Worm (Caenorhabditis elegans) whole organism, L3 larva: Measurements from ENCODE around the gene F46G10.2.

Source experiments
- R02D3.7 ChIP-seq: fragments of 150-350 bp; optimal IDR thresholded peaks from 2 replicates; lab custom pipeline; 2014; ENCODE audit warnings: missing biosample characterization, missing genetic modification characterization
- ZK546.5 ChIP-seq: sonication (generic microtip); optimal IDR thresholded peaks from 2 replicates; lab custom pipeline; 2017; ENCODE audit warnings: missing biosample characterization, missing genetic modification characterization
- aly-2 ChIP-seq: fragments of 150-350 bp; optimal IDR thresholded peaks from 2 replicates; lab custom pipeline; 2014; ENCODE audit warnings: missing biosample characterization, missing genetic modification characterization
- ama-1 ChIP-seq: fragments of 150-350 bp; optimal IDR thresholded peaks from 2 replicates; lab custom pipeline; 2018
- ceh-16 ChIP-seq: sonication (generic microtip); optimal IDR thresholded peaks from 2 replicates; lab custom pipeline; 2017; ENCODE audit warnings: missing biosample characterization, missing genetic modification characterization
- ceh-28 ChIP-seq: fragments of 150-350 bp; optimal IDR thresholded peaks from 2 replicates; lab custom pipeline; 2014; ENCODE audit warnings: missing biosample characterization, missing genetic modification reagents, missing genetic modification characterization
- ceh-82 ChIP-seq: fragments of 150-350 bp; optimal IDR thresholded peaks from 2 replicates; lab custom pipeline; 2014; ENCODE audit warnings: missing biosample characterization, missing genetic modification characterization
- ceh-9 ChIP-seq: sonication (generic microtip); optimal IDR thresholded peaks from 2 replicates; lab custom pipeline; 2018; ENCODE audit warnings: missing biosample characterization, missing genetic modification characterization
- daf-12 ChIP-seq: fragments of 150-350 bp; optimal IDR thresholded peaks from 2 replicates; lab custom pipeline; 2014; ENCODE audit warnings: missing biosample characterization, missing genetic modification reagents, missing genetic modification characterization
- egl-27 ChIP-seq: sonication (generic microtip); optimal IDR thresholded peaks from 4 replicates; lab custom pipeline; 2017; ENCODE audit warnings: missing biosample characterization, missing genetic modification reagents, missing genetic modification characterization
- egl-5 ChIP-seq: fragments of 150-350 bp; optimal IDR thresholded peaks from 2 replicates; lab custom pipeline; 2017; ENCODE audit warnings: missing biosample characterization, missing genetic modification reagents, missing genetic modification characterization, inconsistent platforms
- elt-1 ChIP-seq: fragments of 150-350 bp; optimal IDR thresholded peaks from 2 replicates; lab custom pipeline; 2014; ENCODE audit warnings: missing biosample characterization, missing genetic modification characterization
- elt-2 ChIP-seq: sonication (generic microtip); optimal IDR thresholded peaks from 2 replicates; lab custom pipeline; 2016; ENCODE audit warnings: missing genetic modification reagents, mild to moderate bottlenecking, missing genetic modification characterization, missing compliant biosample characterization
- eor-1 ChIP-seq, 2 experiments: fragments of 150-350 bp; optimal IDR thresholded peaks; 2 replicates each; lab custom pipeline; 2014 to 2018; ENCODE audit warnings: missing biosample characterization in 2 of 2, missing genetic modification characterization in 2 of 2
- fkh-10 ChIP-seq: sonication (generic microtip); optimal IDR thresholded peaks from 2 replicates; lab custom pipeline; 2017; ENCODE audit warnings: missing biosample characterization, missing genetic modification reagents, missing genetic modification characterization
- fkh-2 ChIP-seq: fragments of 150-350 bp; optimal IDR thresholded peaks from 2 replicates; lab custom pipeline; 2014; ENCODE audit warnings: missing biosample characterization, missing genetic modification reagents, missing genetic modification characterization
- fos-1 ChIP-seq: fragments of 150-350 bp; optimal IDR thresholded peaks from 2 replicates; lab custom pipeline; 2014; ENCODE audit warnings: missing biosample characterization, missing genetic modification characterization
- jun-1 ChIP-seq: fragments of 150-350 bp; optimal IDR thresholded peaks from 2 replicates; lab custom pipeline; 2014; ENCODE audit warnings: missing biosample characterization, missing genetic modification reagents, missing genetic modification characterization
- lin-15B ChIP-seq: fragments of 150-350 bp; optimal IDR thresholded peaks from 2 replicates; lab custom pipeline; 2014; ENCODE audit warnings: missing biosample characterization, missing genetic modification characterization
- lin-39 ChIP-seq: fragments of 150-350 bp; optimal IDR thresholded peaks from 2 replicates; lab custom pipeline; 2018; ENCODE audit warnings: missing biosample characterization, missing genetic modification reagents, missing genetic modification characterization
- lsy-12 ChIP-seq: sonication (generic microtip); optimal IDR thresholded peaks from 2 replicates; lab custom pipeline; 2016; ENCODE audit warnings: mild to moderate bottlenecking, missing genetic modification characterization, missing compliant biosample characterization
- mdl-1 ChIP-seq: fragments of 150-350 bp; optimal IDR thresholded peaks from 2 replicates; lab custom pipeline; 2014; ENCODE audit warnings: missing biosample characterization, missing genetic modification characterization
- mml-1 ChIP-seq: fragments of 150-350 bp; sonication (generic microtip); optimal IDR thresholded peaks from 3 replicates; lab custom pipeline; 2014; ENCODE audit warnings: missing biosample characterization, missing genetic modification characterization
- nfya-1 ChIP-seq: sonication (generic microtip); optimal IDR thresholded peaks from 2 replicates; lab custom pipeline; 2017; ENCODE audit warnings: missing genetic modification characterization, mild to moderate bottlenecking, missing compliant biosample characterization, antibody characterized with exemption, moderate library complexity; ENCODE audit not compliant: insufficient read depth
- nhr-11 ChIP-seq: fragments of 150-350 bp; optimal IDR thresholded peaks from 2 replicates; lab custom pipeline; 2014; ENCODE audit warnings: missing biosample characterization, missing genetic modification characterization
- nhr-23 ChIP-seq: fragments of 150-350 bp; optimal IDR thresholded peaks from 2 replicates; lab custom pipeline; 2014; ENCODE audit warnings: missing biosample characterization, missing genetic modification reagents, missing genetic modification characterization
- nhr-237 ChIP-seq: fragments of 150-350 bp; optimal IDR thresholded peaks from 2 replicates; lab custom pipeline; 2014; ENCODE audit warnings: missing biosample characterization, missing genetic modification characterization
- nhr-25 ChIP-seq: sonication (generic microtip); optimal IDR thresholded peaks from 2 replicates; lab custom pipeline; 2017; ENCODE audit warnings: missing biosample characterization, missing genetic modification characterization
- nhr-28 ChIP-seq: fragments of 150-350 bp; optimal IDR thresholded peaks from 2 replicates; lab custom pipeline; 2014; ENCODE audit warnings: missing biosample characterization, missing genetic modification characterization
- nhr-43 ChIP-seq: sonication (generic microtip); optimal IDR thresholded peaks from 2 replicates; lab custom pipeline; 2016; ENCODE audit warnings: mild to moderate bottlenecking, missing genetic modification characterization, missing compliant biosample characterization; ENCODE audit not compliant: poor library complexity, severe bottlenecking
- nhr-67 ChIP-seq: fragments of 150-350 bp; optimal IDR thresholded peaks from 2 replicates; lab custom pipeline; 2014; ENCODE audit warnings: missing biosample characterization, missing genetic modification characterization
- nhr-76 ChIP-seq: fragments of 150-350 bp; sonication (generic microtip); optimal IDR thresholded peaks from 5 replicates; lab custom pipeline; 2014; ENCODE audit warnings: missing biosample characterization, missing genetic modification characterization
- pha-4 ChIP-seq: fragments of 150-350 bp; optimal IDR thresholded peaks from 2 replicates; lab custom pipeline; 2014; ENCODE audit warnings: missing biosample characterization, missing genetic modification reagents, missing genetic modification characterization
- pqm-1 ChIP-seq: fragments of 150-350 bp; optimal IDR thresholded peaks from 2 replicates; lab custom pipeline; 2017; ENCODE audit warnings: missing biosample characterization, missing genetic modification characterization, inconsistent platforms
- snpc-4 ChIP-seq: fragments of 150-350 bp; optimal IDR thresholded peaks from 2 replicates; lab custom pipeline; 2014; ENCODE audit warnings: missing biosample characterization, missing genetic modification characterization
- unc-62 ChIP-seq: fragments of 150-350 bp; sonication (generic microtip); optimal IDR thresholded peaks from 4 replicates; lab custom pipeline; 2014; ENCODE audit warnings: missing biosample characterization, missing genetic modification reagents, missing genetic modification characterization

F46G10.2 gene

DNA sequence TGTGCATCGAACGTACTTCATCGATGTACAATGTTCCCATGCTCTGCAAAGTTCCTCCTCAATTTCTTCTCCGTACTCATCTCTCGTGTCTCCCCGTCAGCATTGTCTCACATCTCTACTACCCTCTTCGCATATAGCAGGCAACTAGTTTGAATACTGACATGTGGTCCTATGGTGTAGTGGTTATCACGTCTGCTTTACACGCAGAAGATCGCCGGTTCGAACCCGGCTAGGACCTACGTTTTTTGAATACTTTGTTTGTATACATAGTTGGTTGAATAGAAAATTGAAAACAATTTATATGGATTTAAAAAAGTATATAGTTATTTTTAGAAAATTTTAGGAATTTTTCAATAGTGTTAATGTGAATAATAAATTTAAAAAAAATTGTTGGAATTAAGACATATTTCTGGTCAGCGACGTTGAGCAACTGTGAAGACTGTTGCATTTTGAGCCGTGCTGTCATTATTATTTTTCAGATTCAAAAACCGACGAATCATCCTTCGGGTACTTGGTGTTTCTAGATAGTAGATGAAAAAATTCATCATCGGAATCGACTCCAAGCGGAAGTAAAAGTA lies 15.8 kb upstream of the F46G10.2 start (continued):
- TF ChIP-seq pha-4 (tag; lab: Kevin White, UChicago) (no peak), nhr-23 (tag; lab: Kevin White, UChicago) (no peak), R02D3.7 (tag; lab: Kevin White, UChicago) (no peak), lin-15B (tag; lab: Kevin White, UChicago) (peak; percentile 36)

DNA sequence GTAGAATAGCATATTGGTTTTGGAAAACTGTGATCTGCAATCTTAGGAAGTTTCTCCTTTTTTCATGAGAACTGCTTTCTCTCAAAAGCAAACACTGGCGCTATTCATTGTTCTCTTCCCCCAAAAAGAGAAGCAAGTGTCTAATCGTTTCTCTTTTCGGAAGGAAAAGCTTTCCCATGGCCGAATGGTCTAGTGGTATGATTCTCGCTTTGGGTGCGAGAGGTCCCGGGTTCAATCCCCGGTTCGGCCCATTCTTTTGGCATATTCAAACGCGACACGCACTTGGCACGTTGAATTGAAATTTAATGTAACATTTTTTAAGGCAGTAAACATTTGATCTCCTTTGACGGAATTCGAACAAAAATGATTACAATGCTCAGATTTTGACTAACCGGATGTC lies 14.9 kb upstream of the F46G10.2 start:
- peak; percentile 7 for TF ChIP-seq nhr-43 (tag; lab: Kevin White, UChicago)
- no peak for TF ChIP-seq nhr-237 (tag; lab: Kevin White, UChicago)
- peak; percentile 8 for TF ChIP-seq nfya-1 (tag; lab: Kevin White, UChicago)

DNA sequence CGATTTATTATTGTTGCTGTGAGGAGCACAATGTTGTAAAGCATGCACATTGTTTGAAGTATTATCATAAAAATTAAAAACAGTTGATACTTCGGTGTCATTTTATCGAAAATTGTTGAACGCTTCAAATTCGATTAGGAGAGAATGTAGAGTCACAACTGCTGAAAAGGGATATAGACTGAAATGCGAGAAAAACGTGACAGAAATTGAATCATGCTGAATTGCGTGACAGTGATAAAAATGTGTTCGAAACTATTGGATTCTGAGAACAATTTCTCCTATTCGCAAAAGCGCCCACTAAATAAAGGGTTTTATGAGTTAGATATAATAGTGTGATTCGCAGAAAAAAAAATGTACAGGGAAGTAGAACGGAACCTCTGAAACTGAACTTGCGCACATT lies 14.0 kb upstream of the F46G10.2 start, which contains the start of gene srxa-8:
TSS of gene srxa-8 (minus strand) at position 101 of the 400 bp plus-strand sequence.
- TF ChIP-seq mdl-1 (no peak), pqm-1 (tag; lab: Kevin White, UChicago) (no peak), nhr-25 (tag; lab: Kevin White, UChicago) (no peak), nhr-28 (no peak), nhr-11 (tag; lab: Kevin White, UChicago) (no peak), ama-1 (lab: Kevin White, UChicago) (no peak), ceh-16 (tag; lab: Kevin White, UChicago) (no peak), egl-27 (tag; lab: Kevin White, UChicago) (no peak), nhr-23 (tag; lab: Kevin White, UChicago) (no peak), ceh-82 (tag; lab: Kevin White, UChicago) (no peak), snpc-4 (tag; lab: Kevin White, UChicago) (no peak), lin-39 (tag; lab: Kevin White, UChicago) (no peak), fkh-2 (no peak), ceh-28 (tag; lab: Kevin White, UChicago) (no peak), daf-12 (tag; lab: Kevin White, UChicago) (no peak), nfya-1 (tag; lab: Kevin White, UChicago) (no peak), ceh-9 (tag; lab: Kevin White, UChicago) (no peak), nhr-43 (tag; lab: Kevin White, UChicago) (no peak), nhr-76 (tag; lab: Kevin White, UChicago) (no peak), jun-1 (tag; lab: Kevin White, UChicago) (no peak)

DNA sequence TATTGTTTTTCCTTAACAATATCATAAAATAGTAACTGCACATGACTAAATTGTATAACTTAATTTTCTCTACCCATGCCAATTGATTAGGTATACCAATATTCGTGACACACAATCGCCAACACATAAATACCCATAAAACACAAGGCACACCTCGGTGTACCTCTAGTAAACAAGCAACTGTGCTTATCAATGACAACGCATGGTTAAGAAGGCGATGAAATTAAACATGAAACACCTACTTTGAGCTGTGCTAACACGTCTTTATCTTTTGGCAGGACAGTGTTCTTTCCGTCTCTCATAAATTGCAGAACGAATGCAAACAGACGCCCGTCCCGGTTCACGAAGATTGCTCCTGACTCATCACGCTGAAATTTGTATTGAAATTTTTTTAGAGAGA lies 12.0 kb upstream of the F46G10.2 start:
- TF ChIP-seq ceh-16 (tag; lab: Kevin White, UChicago) (no peak), jun-1 (tag; lab: Kevin White, UChicago) (peak; percentile 23), nhr-237 (tag; lab: Kevin White, UChicago) (no peak), fkh-2 (no peak), pqm-1 (tag; lab: Kevin White, UChicago) (peak; percentile 96), R02D3.7 (tag; lab: Kevin White, UChicago) (no peak), elt-2 (tag; lab: Kevin White, UChicago) (peak; percentile 97), pha-4 (tag; lab: Kevin White, UChicago) (peak; percentile 76), nhr-28 (no peak), nhr-11 (tag; lab: Kevin White, UChicago) (no peak), lsy-12 (tag; lab: Kevin White, UChicago) (peak; percentile 5)
- TF ChIP-seq, all 47 proteins: peak for 5

DNA sequence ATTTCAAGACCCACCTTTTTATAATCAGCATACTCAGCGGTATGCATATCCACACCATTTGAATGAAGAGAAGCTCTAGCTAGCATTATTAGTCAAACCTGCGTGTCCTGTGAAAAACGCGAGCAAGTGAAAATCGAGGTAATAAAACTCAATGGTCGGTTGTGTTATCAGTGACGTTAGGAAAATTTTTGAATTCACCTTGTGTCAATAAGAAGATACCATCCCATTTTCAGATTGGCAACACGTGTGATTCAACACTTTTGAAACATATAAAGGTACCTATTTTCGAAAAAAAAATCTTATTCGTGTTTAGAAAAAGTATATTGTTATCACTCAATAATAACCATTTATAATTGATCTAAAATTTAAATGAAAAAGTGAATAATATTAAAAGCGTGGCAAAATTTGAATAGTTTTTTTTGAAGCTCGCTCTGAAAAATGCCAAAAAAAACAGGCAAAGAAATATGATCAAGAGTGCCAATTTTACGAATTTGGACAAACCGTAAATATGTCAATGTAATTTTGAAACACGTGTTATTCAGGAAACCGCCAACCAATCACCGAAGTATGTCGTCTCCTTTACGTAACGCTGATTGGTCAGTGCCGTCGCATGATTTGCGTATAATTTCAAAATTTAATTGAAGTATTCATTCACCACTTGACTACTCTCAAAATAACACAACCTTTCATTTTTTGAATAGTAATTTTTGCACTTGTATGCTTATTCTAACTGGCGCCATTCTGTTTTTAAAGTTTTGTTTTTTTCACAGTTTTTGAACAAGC lies 10.9 kb upstream of the F46G10.2 start, which contains the start of gene F46G10.1:
TSS of gene F46G10.1 (minus strand) at position 115 of the 783 bp plus-strand sequence.
- TF ChIP-seq ceh-9 (tag; lab: Kevin White, UChicago) (no peak), elt-2 (tag; lab: Kevin White, UChicago) (peak; percentile 73), mdl-1 (no peak), fkh-10 (GFP tag; lab: Kevin White, UChicago) (no peak), mml-1 (no peak), nhr-25 (tag; lab: Kevin White, UChicago) (no peak), ZK546.5 (tag; lab: Kevin White, UChicago) (no peak), egl-5 (tag; lab: Kevin White, UChicago) (no peak), unc-62 (GFP tag; lab: Kevin White, UChicago) (no peak), fkh-2 (no peak), aly-2 (tag; lab: Kevin White, UChicago) (no peak), pha-4 (tag; lab: Kevin White, UChicago) (peak; percentile 58), pqm-1 (tag; lab: Kevin White, UChicago) (peak; percentile 81), snpc-4 (tag; lab: Kevin White, UChicago) (no peak), nhr-67 (no peak), fos-1 (tag; lab: Kevin White, UChicago) (peak; percentile 25), daf-12 (tag; lab: Kevin White, UChicago) (no peak), elt-1 (no peak), nfya-1 (tag; lab: Kevin White, UChicago) (no peak), nhr-11 (tag; lab: Kevin White, UChicago) (no peak), jun-1 (tag; lab: Kevin White, UChicago) (no peak), lin-39 (tag; lab: Kevin White, UChicago) (no peak), lin-15B (tag; lab: Kevin White, UChicago) (no peak), nhr-23 (tag; lab: Kevin White, UChicago) (no peak), eor-1 (tag; optimal IDR thresholded peaks at IDR 0.05; lab: Kevin White, UChicago) (no peak)
- TF ChIP-seq, all 47 proteins: peak for 4
